Worm (Caenorhabditis elegans) whole organism, L1 larva: Measurements from ENCODE around the gene K10B4.3.
A peak's percentile ranks its signal among the peaks of the same experiment; 100 is the strongest.

Experiments used
- C04F5.9 ChIP-seq: sonication (generic microtip); optimal IDR thresholded peaks from 2 replicates; lab custom pipeline; 2016; ENCODE audit warnings: missing genetic modification characterization, missing compliant biosample characterization
- C16A3.4 ChIP-seq: fragments of 150-350 bp; optimal IDR thresholded peaks from 2 replicates; lab custom pipeline; 2014; ENCODE audit warnings: missing biosample characterization, missing genetic modification characterization
- aha-1 ChIP-seq: fragments of 150-350 bp; optimal IDR thresholded peaks from 2 replicates; lab custom pipeline; 2014; ENCODE audit warnings: missing biosample characterization, missing genetic modification characterization
- aly-2 ChIP-seq: fragments of 150-350 bp; optimal IDR thresholded peaks from 2 replicates; lab custom pipeline; 2014; ENCODE audit warnings: missing biosample characterization, missing genetic modification characterization
- blmp-1 ChIP-seq: fragments of 150-350 bp; optimal IDR thresholded peaks from 2 replicates; lab custom pipeline; 2014; ENCODE audit warnings: missing biosample characterization, missing genetic modification characterization
- ceh-8 ChIP-seq: fragments of 200-800 bp; sonication (Bioruptor generic); optimal IDR thresholded peaks from 2 replicates; lab custom pipeline; 2018; ENCODE audit warnings: mild to moderate bottlenecking, missing genetic modification characterization, moderate library complexity, missing compliant biosample characterization
- ceh-82 ChIP-seq, 3 experiments: fragments of 150-350 bp in 1 of 3; sonication (generic microtip) in 2 of 3; optimal IDR thresholded peaks; 2 replicates each; lab custom pipeline; 2014 to 2017; ENCODE audit warnings: missing biosample characterization in 3 of 3, missing genetic modification characterization in 3 of 3
- ceh-90 ChIP-seq: sonication (generic microtip); optimal IDR thresholded peaks from 2 replicates; lab custom pipeline; 2016; ENCODE audit warnings: missing genetic modification characterization, missing compliant biosample characterization
- dpl-1 ChIP-seq, 3 experiments: fragments of 150-350 bp in 2 of 3; sonication (generic microtip) in 1 of 3; optimal IDR thresholded peaks; 2 replicates each; lab custom pipeline; 2014 to 2017; ENCODE audit warnings: missing biosample characterization in 3 of 3, missing genetic modification characterization in 3 of 3, missing genetic modification reagents in 3 of 3
- efl-1 ChIP-seq, 4 experiments: fragments of 150-350 bp; optimal IDR thresholded peaks in 3 of 4; peaks in 1 of 4; 1 replicate in 1 of 4; 2 replicates in 3 of 4; lab custom pipeline; 2014; ENCODE audit warnings: missing biosample characterization in 2 of 4, missing genetic modification characterization in 2 of 4, missing genetic modification reagents in 2 of 4
- elt-2 ChIP-seq: sonication (generic microtip); optimal IDR thresholded peaks from 2 replicates; lab custom pipeline; 2016; ENCODE audit warnings: missing genetic modification characterization, mild to moderate bottlenecking, inconsistent platforms, missing compliant biosample characterization, missing genetic modification reagents
- elt-3 ChIP-seq, 6 experiments: fragments of 150-350 bp in 1 of 6; sonication (generic microtip); optimal IDR thresholded peaks; 2 replicates each; lab custom pipeline; 2017 to 2018; ENCODE audit warnings: missing biosample characterization in 6 of 6, missing genetic modification characterization in 6 of 6, inconsistent platforms in 1 of 6
- ets-5 ChIP-seq: fragments of 200-800 bp; sonication (Bioruptor generic); IDR thresholded peaks from 2 replicates; pipeline ENCODE4 v1.3.6; 2022; ENCODE audit warnings: missing genetic modification characterization, missing compliant biosample characterization
- fkh-10 ChIP-seq: sonication (generic microtip); optimal IDR thresholded peaks from 2 replicates; lab custom pipeline; 2017; ENCODE audit warnings: missing biosample characterization, missing genetic modification reagents, missing genetic modification characterization
- fkh-4 ChIP-seq: sonication (generic microtip); optimal IDR thresholded peaks from 2 replicates; lab custom pipeline; 2016; ENCODE audit warnings: missing compliant biosample characterization, missing genetic modification characterization, borderline replicate concordance
- fkh-8 ChIP-seq: sonication (generic microtip); optimal IDR thresholded peaks from 2 replicates; lab custom pipeline; 2016; ENCODE audit warnings: mild to moderate bottlenecking, missing genetic modification characterization, missing compliant biosample characterization
- irx-1 ChIP-seq: sonication (generic microtip); optimal IDR thresholded peaks from 2 replicates; lab custom pipeline; 2016; ENCODE audit warnings: missing genetic modification characterization, missing compliant biosample characterization
- isw-1 ChIP-seq: fragments of 200-800 bp; sonication (Bioruptor generic); IDR thresholded peaks from 2 replicates; pipeline ENCODE4 v1.3.6; 2022; ENCODE audit warnings: missing genetic modification characterization, missing compliant biosample characterization
- jun-1 ChIP-seq: fragments of 150-350 bp; optimal IDR thresholded peaks from 2 replicates; lab custom pipeline; 2014; ENCODE audit warnings: missing biosample characterization, missing genetic modification reagents, missing genetic modification characterization
- lin-14 ChIP-seq: fragments of 200-800 bp; sonication (Bioruptor generic); optimal IDR thresholded peaks from 2 replicates; lab custom pipeline; 2018; ENCODE audit warnings: mild to moderate bottlenecking, missing genetic modification characterization, moderate library complexity, missing compliant biosample characterization
- mef-2 ChIP-seq: fragments of 150-350 bp; optimal IDR thresholded peaks from 2 replicates; lab custom pipeline; 2014; ENCODE audit warnings: missing biosample characterization, missing genetic modification characterization
- nhr-12 ChIP-seq: sonication (generic microtip); optimal IDR thresholded peaks from 2 replicates; lab custom pipeline; 2017; ENCODE audit warnings: missing biosample characterization, missing genetic modification characterization
- nhr-19 ChIP-seq: fragments of 200-800 bp; sonication (Bioruptor generic); conservative IDR thresholded peaks from 2 replicates; pipeline ENCODE4 v1.3.6; 2022; ENCODE audit warnings: missing genetic modification characterization, missing compliant biosample characterization
- nhr-20 ChIP-seq: sonication (generic microtip); optimal IDR thresholded peaks from 2 replicates; lab custom pipeline; 2016; ENCODE audit warnings: mild to moderate bottlenecking, missing genetic modification characterization, missing compliant biosample characterization
- nhr-237 ChIP-seq: fragments of 150-350 bp; optimal IDR thresholded peaks from 2 replicates; lab custom pipeline; 2014; ENCODE audit warnings: missing biosample characterization, missing genetic modification characterization
- nhr-47 ChIP-seq: sonication (generic microtip); optimal IDR thresholded peaks from 2 replicates; lab custom pipeline; 2016; ENCODE audit warnings: mild to moderate bottlenecking, missing genetic modification characterization, moderate library complexity, missing compliant biosample characterization
- nhr-71 ChIP-seq: sonication (generic microtip); optimal IDR thresholded peaks from 2 replicates; lab custom pipeline; 2016; ENCODE audit warnings: mild to moderate bottlenecking, missing genetic modification characterization, moderate library complexity, missing compliant biosample characterization
- nhr-76 ChIP-seq: sonication (generic microtip); optimal IDR thresholded peaks from 2 replicates; lab custom pipeline; 2017; ENCODE audit warnings: missing biosample characterization, missing genetic modification characterization
- nhr-77 ChIP-seq: fragments of 150-350 bp; optimal IDR thresholded peaks from 2 replicates; lab custom pipeline; 2014; ENCODE audit warnings: missing biosample characterization, missing genetic modification characterization
- nhr-85 ChIP-seq: sonication (generic microtip); peaks from one replicate; lab custom pipeline; 2016; ENCODE audit warnings: missing genetic modification characterization, inconsistent platforms, missing compliant biosample characterization
- nhr-90 ChIP-seq: sonication (generic microtip); optimal IDR thresholded peaks from 2 replicates; lab custom pipeline; 2016; ENCODE audit warnings: mild to moderate bottlenecking, missing genetic modification characterization, missing compliant biosample characterization; ENCODE audit not compliant: poor library complexity
- pag-3 ChIP-seq: sonication (generic microtip); optimal IDR thresholded peaks from 2 replicates; lab custom pipeline; 2017; ENCODE audit warnings: missing genetic modification characterization, mild to moderate bottlenecking, missing compliant biosample characterization, antibody characterized with exemption, borderline replicate concordance; ENCODE audit not compliant: insufficient read depth
- snpc-4 ChIP-seq: fragments of 150-350 bp; optimal IDR thresholded peaks from 2 replicates; lab custom pipeline; 2014; ENCODE audit warnings: missing biosample characterization, missing genetic modification characterization
- snu-23 ChIP-seq: sonication (generic microtip); optimal IDR thresholded peaks from 2 replicates; lab custom pipeline; 2016; ENCODE audit warnings: missing genetic modification characterization, missing compliant biosample characterization
- sox-4 ChIP-seq: sonication (generic microtip); optimal IDR thresholded peaks from 2 replicates; lab custom pipeline; 2016; ENCODE audit warnings: missing genetic modification characterization, missing compliant biosample characterization
- sptf-1 ChIP-seq: fragments of 150-350 bp; optimal IDR thresholded peaks from 2 replicates; lab custom pipeline; 2014; ENCODE audit warnings: missing biosample characterization, missing genetic modification characterization
- swsn-7 ChIP-seq: sonication (generic microtip); optimal IDR thresholded peaks from 2 replicates; lab custom pipeline; 2016; ENCODE audit warnings: missing genetic modification characterization, missing compliant biosample characterization
- tlp-1 ChIP-seq: fragments of 150-350 bp; optimal IDR thresholded peaks from 2 replicates; lab custom pipeline; 2014; ENCODE audit warnings: missing biosample characterization, missing genetic modification characterization
- unc-130 ChIP-seq: fragments of 150-350 bp; optimal IDR thresholded peaks from 2 replicates; lab custom pipeline; 2017; ENCODE audit warnings: missing biosample characterization, missing genetic modification characterization, inconsistent platforms
- unc-30 ChIP-seq: sonication (generic microtip); optimal IDR thresholded peaks from 2 replicates; lab custom pipeline; 2017; ENCODE audit warnings: missing biosample characterization, missing genetic modification characterization
- unc-98 ChIP-seq: fragments of 200-800 bp; sonication (Bioruptor generic); IDR thresholded peaks from 2 replicates; pipeline ENCODE4 v1.3.6; 2022; ENCODE audit warnings: missing genetic modification characterization, missing compliant biosample characterization
- vab-15 ChIP-seq: sonication (generic microtip); optimal IDR thresholded peaks from 2 replicates; lab custom pipeline; 2017; ENCODE audit warnings: missing genotype, mild to moderate bottlenecking, missing genetic modification characterization, missing compliant biosample characterization
- zip-4 ChIP-seq: fragments of 200-800 bp; sonication (Bioruptor generic); optimal IDR thresholded peaks from 2 replicates; lab custom pipeline; 2018; ENCODE audit warnings: mild to moderate bottlenecking, missing genetic modification characterization, moderate library complexity, missing compliant biosample characterization

The K10B4.3 gene

DNA sequence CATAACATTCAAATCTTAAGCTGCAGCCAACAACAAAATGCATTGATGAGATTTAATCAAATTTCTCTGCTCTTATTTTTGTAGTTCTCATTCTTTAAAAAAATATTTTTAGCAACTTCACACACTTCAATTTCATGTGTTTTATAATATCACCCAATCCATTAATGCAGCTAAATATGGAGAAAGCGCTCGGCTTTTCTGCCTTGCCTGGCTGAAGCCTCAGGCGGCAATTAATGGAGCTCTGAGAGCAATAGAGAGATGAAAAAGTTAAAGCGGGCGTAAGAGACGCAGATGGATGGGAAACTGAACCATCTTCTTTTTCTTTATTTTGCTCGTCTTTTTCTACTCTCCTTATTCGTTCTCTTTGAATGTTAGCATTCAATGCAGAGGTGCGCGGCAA is 13.3 kb downstream of the K10B4.3 start:
- peak; percentile 42 for TF ChIP-seq lin-14
- TF ChIP-seq nhr-20 (tag; lab: Kevin White, UChicago): no peak
- TF ChIP-seq unc-98 (GFP tag; lab: Robert Waterston, UW): no peak
- TF ChIP-seq elt-2 (tag; lab: Kevin White, UChicago): no peak
- no peak for TF ChIP-seq sox-4
- no peak for TF ChIP-seq fkh-10
- TF ChIP-seq nhr-12 (tag; lab: Kevin White, UChicago): no peak

DNA sequence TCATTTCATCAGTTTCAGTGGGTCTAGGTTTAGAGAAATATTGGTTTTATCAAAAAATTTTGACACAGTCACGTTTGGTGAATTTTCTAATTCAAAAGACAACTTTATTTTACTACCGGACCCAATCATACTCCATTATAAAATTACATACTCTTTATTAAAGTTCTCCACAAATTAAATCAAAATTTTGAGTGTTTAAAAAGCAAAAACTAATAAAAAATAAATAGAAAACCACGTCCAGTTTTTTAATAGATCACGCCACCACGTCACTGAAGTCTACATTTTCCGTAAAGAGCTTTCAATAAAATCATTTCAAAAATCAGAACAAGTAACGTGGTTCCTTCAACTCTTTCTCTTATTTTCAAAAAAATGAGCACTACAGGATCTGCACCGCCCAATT is 15.1 kb downstream of the K10B4.3 start, which contains the start of gene txt-1:
txt-1 (plus strand) TSS at position 301 of the 400 bp plus-strand sequence.
- TF ChIP-seq zip-4 (GFP tag; lab: Kevin White, UChicago): no peak
- TF ChIP-seq jun-1 (tag; lab: Kevin White, UChicago): no peak
- no peak for TF ChIP-seq mef-2 (tag; lab: Kevin White, UChicago)
- no peak for TF ChIP-seq blmp-1
- no peak for TF ChIP-seq nhr-20 (tag; lab: Kevin White, UChicago)
- no peak for TF ChIP-seq unc-30
- TF ChIP-seq sptf-1 (tag; lab: Kevin White, UChicago): no peak
- no peak for TF ChIP-seq nhr-19 (GFP tag; lab: Robert Waterston, UW)
- TF ChIP-seq nhr-237: no peak
- no peak for TF ChIP-seq ceh-82 (tag; optimal IDR thresholded peaks at IDR 0.05; lab: Kevin White, UChicago)
- TF ChIP-seq nhr-90: no peak
- no peak for TF ChIP-seq vab-15 (tag; lab: Kevin White, UChicago)
- no peak for TF ChIP-seq fkh-8 (tag; lab: Kevin White, UChicago)
- TF ChIP-seq efl-1 (optimal IDR thresholded peaks at IDR 0.05; lab: Kevin White, UChicago): no peak
- TF ChIP-seq efl-1 (GFP tag; optimal IDR thresholded peaks at IDR 0.05 in 1 of 2; lab: Kevin White, UChicago): no peak
- TF ChIP-seq ceh-90 (tag; lab: Kevin White, UChicago): no peak

DNA sequence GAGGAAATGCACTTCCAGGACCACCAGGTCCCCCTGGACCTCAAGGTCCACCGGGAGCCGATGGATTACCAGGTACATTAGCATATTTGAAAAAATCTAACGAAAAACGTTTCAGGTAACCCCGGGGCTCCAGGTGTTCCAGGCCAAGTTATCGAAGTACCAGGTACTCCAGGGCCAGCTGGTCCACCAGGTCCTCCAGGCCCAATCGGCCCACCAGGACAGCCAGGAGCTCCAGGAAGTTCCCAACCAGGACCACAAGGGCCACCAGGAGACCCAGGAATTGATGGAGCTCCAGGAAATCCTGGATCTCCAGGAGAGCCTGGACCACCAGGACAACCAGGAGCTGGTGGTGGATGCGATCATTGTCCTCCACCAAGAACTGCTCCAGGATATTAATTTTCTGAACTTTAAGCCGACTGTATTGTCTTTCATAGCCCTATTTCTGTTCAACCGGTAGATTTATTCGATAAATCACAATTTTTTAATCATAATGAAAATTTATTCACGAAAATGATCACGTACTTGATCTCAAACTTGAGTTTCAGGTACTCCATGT is 15.6 kb downstream of the K10B4.3 start:
- no peak for TF ChIP-seq pag-3 (tag; lab: Kevin White, UChicago)
- TF ChIP-seq nhr-47: no peak
- no peak for TF ChIP-seq efl-1 (optimal IDR thresholded peaks at IDR 0.05; lab: Kevin White, UChicago)
- TF ChIP-seq efl-1 (GFP tag; optimal IDR thresholded peaks at IDR 0.05 in 1 of 2; lab: Kevin White, UChicago): peak in 1 of 2 experiments; percentile 34

DNA sequence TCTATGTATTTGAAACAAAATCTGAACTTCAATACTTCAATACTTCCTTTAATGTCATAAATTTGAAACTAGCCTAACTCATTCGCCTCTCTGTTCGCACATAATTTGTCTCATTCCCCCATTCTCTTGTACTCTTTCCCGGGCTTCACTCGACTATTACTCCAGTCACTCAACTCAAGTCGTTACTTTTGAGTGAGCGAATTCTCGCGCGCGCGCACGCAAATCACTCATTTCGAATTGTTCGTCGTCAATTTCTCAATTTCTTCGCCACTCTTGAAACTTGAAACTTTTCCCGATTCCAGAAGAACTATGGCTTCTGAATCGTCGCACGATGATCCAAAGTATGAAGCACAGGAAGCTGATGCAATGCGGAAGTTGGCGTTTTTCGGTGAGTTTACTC is 16.8 kb downstream of the K10B4.3 start, which contains the start of gene col-68:
col-68 (plus strand) TSS at position 301 of the 400 bp plus-strand sequence.
- TF ChIP-seq ceh-90 (tag; lab: Kevin White, UChicago) (no peak), ets-5 (GFP tag; lab: Robert Waterston, UW) (no peak), aly-2 (no peak), elt-3 (tag; optimal IDR thresholded peaks at IDR 0.05; lab: Kevin White, UChicago) (no peak), C16A3.4 (tag; lab: Kevin White, UChicago) (no peak), vab-15 (tag; lab: Kevin White, UChicago) (no peak), tlp-1 (no peak), nhr-76 (no peak), nhr-19 (GFP tag; lab: Robert Waterston, UW) (no peak), zip-4 (GFP tag; lab: Kevin White, UChicago) (no peak), nhr-12 (tag; lab: Kevin White, UChicago) (no peak), C04F5.9 (no peak), fkh-4 (no peak), unc-130 (no peak), ceh-82 (tag; optimal IDR thresholded peaks at IDR 0.05; lab: Kevin White, UChicago) (no peak), dpl-1 (GFP tag; optimal IDR thresholded peaks at IDR 0.05; lab: Kevin White, UChicago) (no peak), unc-30 (no peak)
- TF ChIP-seq, all 84 proteins: peak for 0

DNA sequence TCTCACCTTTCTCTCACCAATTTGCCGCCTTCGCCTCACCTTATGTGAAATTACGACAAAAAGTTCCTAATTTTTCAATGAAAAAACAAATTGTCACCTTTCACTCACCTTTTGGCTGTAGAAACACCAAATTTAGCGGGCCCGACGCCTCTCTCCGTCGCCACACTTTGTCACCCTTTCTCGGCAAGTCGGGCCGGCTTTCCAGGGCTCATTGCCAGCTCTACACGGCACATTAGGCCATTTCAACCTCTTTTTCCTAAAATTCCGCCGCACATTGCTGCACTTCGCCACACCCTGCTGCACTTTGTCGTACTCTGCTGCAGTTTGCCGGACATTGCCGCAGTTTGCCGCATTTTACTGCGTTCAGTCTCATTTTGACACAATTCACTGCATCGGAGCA is 19.8 kb downstream of the K10B4.3 start:
- TF ChIP-seq mef-2 (tag; lab: Kevin White, UChicago): no peak
- TF ChIP-seq efl-1 (optimal IDR thresholded peaks at IDR 0.05; lab: Kevin White, UChicago): no peak
- no peak for TF ChIP-seq efl-1 (GFP tag; optimal IDR thresholded peaks at IDR 0.05 in 1 of 2; lab: Kevin White, UChicago)
- TF ChIP-seq swsn-7 (tag; lab: Kevin White, UChicago): no peak
- TF ChIP-seq aha-1: no peak
- no peak for TF ChIP-seq nhr-71
- TF ChIP-seq nhr-77 (tag; lab: Kevin White, UChicago): no peak
- TF ChIP-seq snu-23 (GFP tag; lab: Kevin White, UChicago): no peak
- no peak for TF ChIP-seq ceh-8 (GFP tag; lab: Kevin White, UChicago)
- TF ChIP-seq snpc-4: no peak
- no peak for TF ChIP-seq isw-1 (GFP tag; lab: Robert Waterston, UW)
- no peak for TF ChIP-seq unc-30
- no peak for TF ChIP-seq fkh-8 (tag; lab: Kevin White, UChicago)
- no peak for TF ChIP-seq nhr-47
- TF ChIP-seq nhr-85 (tag; lab: Kevin White, UChicago): no peak
- TF ChIP-seq irx-1 (tag; lab: Kevin White, UChicago): no peak
- TF ChIP-seq fkh-10: no peak
